Fruit fly (Drosophila melanogaster): ENCODE data around the gene CG8132.

Gene CG8132

dm6 chr3R:9385987-9386386 lies 15.3 kb upstream of the CG8132 start:
- TF ChIP-seq EcR (GFP tag; optimal IDR thresholded peaks at IDR 0.05) (no peak), pan (optimal IDR thresholded peaks at IDR 0.05) (no peak), usp (GFP tag; optimal IDR thresholded peaks at IDR 0.05) (no peak), CG8478 (optimal IDR thresholded peaks at IDR 0.05) (no peak), psq (optimal IDR thresholded peaks at IDR 0.05) (no peak), Dll (optimal IDR thresholded peaks at IDR 0.05) (no peak)

- TF ChIP-seq pan (optimal IDR thresholded peaks at IDR 0.05) (no peak), EcR (GFP tag; optimal IDR thresholded peaks at IDR 0.05) (no peak), usp (GFP tag; optimal IDR thresholded peaks at IDR 0.05) (no peak), CG8478 (optimal IDR thresholded peaks at IDR 0.05) (no peak), psq (optimal IDR thresholded peaks at IDR 0.05) (no peak), Dll (optimal IDR thresholded peaks at IDR 0.05) (no peak)
Observed at dm6 chr3R:9387634-9388033, 13.7 kb upstream of the CG8132 start.

dm6 chr3R:9388321-9388720 lies 13.0 kb upstream of the CG8132 start:
- no peak for TF ChIP-seq pan (optimal IDR thresholded peaks at IDR 0.05)

dm6 chr3R:9388972-9389371 lies 12.3 kb upstream of the CG8132 start:
- TF ChIP-seq psq (optimal IDR thresholded peaks at IDR 0.05) (no peak), CG8478 (optimal IDR thresholded peaks at IDR 0.05) (no peak), EcR (GFP tag; optimal IDR thresholded peaks at IDR 0.05) (no peak), Dll (optimal IDR thresholded peaks at IDR 0.05) (no peak), pan (optimal IDR thresholded peaks at IDR 0.05) (no peak)

- no peak for TF ChIP-seq psq (optimal IDR thresholded peaks at IDR 0.05)
- no peak for TF ChIP-seq EcR (GFP tag; optimal IDR thresholded peaks at IDR 0.05)
- TF ChIP-seq Dll (optimal IDR thresholded peaks at IDR 0.05), result no peak
- TF ChIP-seq CG8478 (optimal IDR thresholded peaks at IDR 0.05), result no peak
- TF ChIP-seq pan (optimal IDR thresholded peaks at IDR 0.05), result no peak
- TF ChIP-seq usp (GFP tag; optimal IDR thresholded peaks at IDR 0.05), result no peak
Observed at dm6 chr3R:9390201-9390600, 11.1 kb upstream of the CG8132 start.

- TF ChIP-seq CG8478 (optimal IDR thresholded peaks at IDR 0.05), result no peak
Observed at dm6 chr3R:9392421-9392820, 8.9 kb upstream of the CG8132 start.

- no peak for TF ChIP-seq pan (optimal IDR thresholded peaks at IDR 0.05)
- TF ChIP-seq psq (optimal IDR thresholded peaks at IDR 0.05), result no peak
- TF ChIP-seq EcR (GFP tag; optimal IDR thresholded peaks at IDR 0.05), result no peak
- no peak for TF ChIP-seq Dll (optimal IDR thresholded peaks at IDR 0.05)
- no peak for TF ChIP-seq usp (GFP tag; optimal IDR thresholded peaks at IDR 0.05)
- TF ChIP-seq CG8478 (optimal IDR thresholded peaks at IDR 0.05), result no peak
Observed at dm6 chr3R:9393542-9394025, 7.7 kb upstream of the CG8132 start.

dm6 chr3R:9394385-9395042 lies 6.8 kb upstream of the CG8132 start, which contains the start of gene FER:
Gene FER, minus strand, starts transcription at chr3R:9394546.
- TF ChIP-seq EcR (GFP tag; optimal IDR thresholded peaks at IDR 0.05) (no peak), usp (GFP tag; optimal IDR thresholded peaks at IDR 0.05) (no peak), psq (optimal IDR thresholded peaks at IDR 0.05) (no peak), CG8478 (optimal IDR thresholded peaks at IDR 0.05) (no peak), pan (optimal IDR thresholded peaks at IDR 0.05) (no peak), Dll (optimal IDR thresholded peaks at IDR 0.05) (no peak)

dm6 chr3R:9395998-9396397 lies 5.3 kb upstream of the CG8132 start:
- TF ChIP-seq psq (optimal IDR thresholded peaks at IDR 0.05) (no peak), CG8478 (optimal IDR thresholded peaks at IDR 0.05) (no peak), EcR (GFP tag; optimal IDR thresholded peaks at IDR 0.05) (no peak)

dm6 chr3R:9397890-9398289 lies 3.4 kb upstream of the CG8132 start, which contains the start of gene Or85f:
Gene Or85f, plus strand, starts transcription at chr3R:9398190.
- TF ChIP-seq usp (GFP tag; optimal IDR thresholded peaks at IDR 0.05), result no peak
- TF ChIP-seq CG8478 (optimal IDR thresholded peaks at IDR 0.05), result no peak
- TF ChIP-seq psq (optimal IDR thresholded peaks at IDR 0.05), result no peak
- TF ChIP-seq EcR (GFP tag; optimal IDR thresholded peaks at IDR 0.05), result no peak
- TF ChIP-seq pan (optimal IDR thresholded peaks at IDR 0.05), result no peak

dm6 chr3R:9399074-9399473 lies 2.2 kb upstream of the CG8132 start:
- TF ChIP-seq pan (optimal IDR thresholded peaks at IDR 0.05) (no peak), usp (GFP tag; optimal IDR thresholded peaks at IDR 0.05) (no peak), psq (optimal IDR thresholded peaks at IDR 0.05) (no peak), EcR (GFP tag; optimal IDR thresholded peaks at IDR 0.05) (no peak)

- no peak for TF ChIP-seq EcR (GFP tag; optimal IDR thresholded peaks at IDR 0.05)
- no peak for TF ChIP-seq Dll (optimal IDR thresholded peaks at IDR 0.05)
- no peak for TF ChIP-seq pan (optimal IDR thresholded peaks at IDR 0.05)
- no peak for TF ChIP-seq CG8478 (optimal IDR thresholded peaks at IDR 0.05)
- TF ChIP-seq psq (optimal IDR thresholded peaks at IDR 0.05), result no peak
- TF ChIP-seq usp (GFP tag; optimal IDR thresholded peaks at IDR 0.05), result no peak
Observed at dm6 chr3R:9399951-9400392, 1.3 kb upstream of the CG8132 start, which contains the start of gene CG34117. Gene CG34117, minus strand, starts transcription at chr3R:9400053.

- TF ChIP-seq pan (optimal IDR thresholded peaks at IDR 0.05) (no peak), CG8478 (optimal IDR thresholded peaks at IDR 0.05) (no peak), usp (GFP tag; optimal IDR thresholded peaks at IDR 0.05) (no peak), Dll (optimal IDR thresholded peaks at IDR 0.05) (no peak), psq (optimal IDR thresholded peaks at IDR 0.05) (no peak), EcR (GFP tag; optimal IDR thresholded peaks at IDR 0.05) (no peak)
Observed at dm6 chr3R:9404104-9404512, 2.8 kb downstream of the CG8132 start, which contains the start of the genes CG9356, BBIP1 and CG8135. Gene CG9356, minus strand, starts transcription at chr3R:9404269. Gene BBIP1, plus strand, starts transcription at chr3R:9404385. Gene CG8135, plus strand, starts transcription at chr3R:9404385.
